Fruit fly (Drosophila melanogaster): ENCODE data around the gene Cdc5.

The Cdc5 gene

DNA sequence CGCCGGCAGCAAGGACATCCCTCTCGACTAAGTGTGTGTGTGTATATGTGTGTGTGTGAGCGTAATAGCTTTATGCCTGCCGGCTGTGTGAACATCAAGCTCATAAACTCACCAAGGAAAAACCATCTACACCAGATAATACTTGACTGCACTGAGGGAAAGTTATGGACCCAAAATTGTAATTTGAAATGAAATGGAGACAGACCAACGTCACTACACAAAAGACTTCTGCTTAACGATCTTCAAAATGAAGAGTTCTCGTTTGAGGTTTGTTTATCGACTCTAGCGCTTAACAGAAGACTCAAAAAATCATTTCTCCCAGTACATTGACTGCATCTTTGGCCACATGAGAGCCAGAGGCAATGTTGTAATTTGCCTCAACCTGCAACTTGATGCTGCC, 26.9 kb upstream of the Cdc5 start (continued):
- TF ChIP-seq Hr38 (GFP tag; optimal IDR thresholded peaks at IDR 0.05) (no peak), dsx (GFP tag; optimal IDR thresholded peaks at IDR 0.05; ENCODE audit: poor library complexity, severe bottlenecking) (peak; percentile 30), lz (GFP tag; optimal IDR thresholded peaks at IDR 0.05) (peak; percentile 66), CG32006 (GFP tag; optimal IDR thresholded peaks at IDR 0.05) (peak; percentile 28), net (GFP tag; optimal IDR thresholded peaks at IDR 0.05) (peak; percentile 40), Lpt (GFP tag; optimal IDR thresholded peaks at IDR 0.05) (no peak), CG3032 (tag; optimal IDR thresholded peaks at IDR 0.05) (peak; percentile 29), CG7368 (GFP tag; optimal IDR thresholded peaks at IDR 0.05) (peak; percentile 47), CG15336 (GFP tag; IDR thresholded peaks at IDR 0.05) (peak; percentile 36), CG6163 (GFP tag; IDR thresholded peaks at IDR 0.05) (peak; percentile 65; the same call in 2 of the 3 replicates), CG3919 (GFP tag; optimal IDR thresholded peaks at IDR 0.05) (peak; percentile 73), CG4318 (GFP tag; optimal IDR thresholded peaks at IDR 0.05) (no peak), CG16779 (tag; optimal IDR thresholded peaks at IDR 0.05) (no peak), Sox15 (GFP tag; optimal IDR thresholded peaks at IDR 0.05) (no peak), Eip78C (GFP tag) (peak; percentile 90), salr (GFP tag; optimal IDR thresholded peaks at IDR 0.05) (peak; percentile 24 to 48), CG1621 (tag; optimal IDR thresholded peaks at IDR 0.05) (peak; percentile 44), CG11294 (GFP tag; IDR thresholded peaks at IDR 0.05) (no peak)

DNA sequence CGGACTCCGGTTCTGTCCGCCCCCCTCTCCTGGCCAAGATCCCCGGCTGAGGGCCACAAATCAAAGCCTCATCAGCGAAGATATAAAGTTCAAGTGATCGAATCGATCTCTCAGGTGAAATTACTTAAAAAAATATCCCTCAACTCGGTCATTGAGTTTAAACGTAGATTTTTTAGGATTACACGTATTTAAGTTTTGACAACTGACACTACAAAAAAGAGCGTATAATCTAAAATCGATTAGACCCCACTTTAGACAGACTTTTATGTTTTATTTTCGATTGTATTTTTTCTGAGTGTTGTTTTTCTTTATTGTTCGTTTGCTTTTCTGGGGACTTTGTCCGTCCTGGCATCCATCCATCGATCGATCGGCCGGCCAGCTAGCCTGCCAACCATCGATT, 23.9 kb upstream of the Cdc5 start:
- peak; percentile 50 for TF ChIP-seq svp (GFP tag)
- TF ChIP-seq dsx (GFP tag; optimal IDR thresholded peaks at IDR 0.05; ENCODE audit: poor library complexity, severe bottlenecking), result peak; percentile 43
- peak; percentile 47 for TF ChIP-seq Ets96B (tag; optimal IDR thresholded peaks at IDR 0.05)
- peak; percentile 37 for TF ChIP-seq fd59A (GFP tag; optimal IDR thresholded peaks at IDR 0.05)
- TF ChIP-seq CG10669 (GFP tag; optimal IDR thresholded peaks at IDR 0.05), result peak; percentile 48
- no peak for TF ChIP-seq CG4318 (GFP tag; optimal IDR thresholded peaks at IDR 0.05)
- TF ChIP-seq CG31627 (GFP tag; optimal IDR thresholded peaks at IDR 0.05), result peak; percentile 13
- peak; percentile 59 for TF ChIP-seq CG6808 (GFP tag; optimal IDR thresholded peaks at IDR 0.05)
- TF ChIP-seq lz (GFP tag; optimal IDR thresholded peaks at IDR 0.05), result peak; percentile 6
- TF ChIP-seq OdsH (GFP tag; optimal IDR thresholded peaks at IDR 0.05), result peak; percentile 19
- TF ChIP-seq cyc (GFP tag; optimal IDR thresholded peaks at IDR 0.05), result no peak
- TF ChIP-seq Sox102F (GFP tag; optimal IDR thresholded peaks at IDR 0.05), result peak; percentile 16
- TF ChIP-seq CG11294 (GFP tag; IDR thresholded peaks at IDR 0.05), result no peak
- peak; percentile 22 for TF ChIP-seq CG8632 (GFP tag; optimal IDR thresholded peaks at IDR 0.05)
- no peak for TF ChIP-seq salr (GFP tag; optimal IDR thresholded peaks at IDR 0.05)
- TF ChIP-seq pdm3 (GFP tag; optimal IDR thresholded peaks at IDR 0.05), result peak; percentile 16
- TF ChIP-seq ss (GFP tag; optimal IDR thresholded peaks at IDR 0.05), result peak; percentile 26 to 52
- peak; percentile 46 for TF ChIP-seq spab (GFP tag; optimal IDR thresholded peaks at IDR 0.05)
- peak; percentile 19 for TF ChIP-seq CG10631 (GFP tag; optimal IDR thresholded peaks at IDR 0.05)
- peak; percentile 22 for TF ChIP-seq Eip75B (GFP tag; optimal IDR thresholded peaks at IDR 0.05)
- TF ChIP-seq acj6 (GFP tag; optimal IDR thresholded peaks at IDR 0.05), result peak; percentile 9
- TF ChIP-seq Smox (GFP tag; optimal IDR thresholded peaks at IDR 0.05), result peak; percentile 5
- no peak for TF ChIP-seq CG16779 (tag; optimal IDR thresholded peaks at IDR 0.05)
- TF ChIP-seq Eip78C (GFP tag), result peak; percentile 67
- peak; percentile 54 for TF ChIP-seq esn (GFP tag; optimal IDR thresholded peaks at IDR 0.05)
- no peak for TF ChIP-seq Blimp-1 (GFP tag; optimal IDR thresholded peaks at IDR 0.05)
- no peak for TF ChIP-seq CG11902 (GFP tag; optimal IDR thresholded peaks at IDR 0.05)
- TF ChIP-seq achi (GFP tag; optimal IDR thresholded peaks at IDR 0.05), result peak; percentile 15
- TF ChIP-seq CG34406 (GFP tag; optimal IDR thresholded peaks at IDR 0.05), result peak; percentile 11
- peak; percentile 39 for TF ChIP-seq topi (GFP tag; optimal IDR thresholded peaks at IDR 0.05)
- peak; percentile 20 for TF ChIP-seq CG6792 (GFP tag; optimal IDR thresholded peaks at IDR 0.05)
- TF ChIP-seq CG32006 (GFP tag; optimal IDR thresholded peaks at IDR 0.05), result no peak
- no peak for TF ChIP-seq eg (GFP tag; IDR thresholded peaks at IDR 0.05)
- peak; percentile 7 for TF ChIP-seq Hr39 (GFP tag; optimal IDR thresholded peaks at IDR 0.05)
- peak; percentile 36 for TF ChIP-seq Met (GFP tag; optimal IDR thresholded peaks at IDR 0.05)
- peak; percentile 18 for TF ChIP-seq Sox14 (GFP tag; optimal IDR thresholded peaks at IDR 0.05)
- TF ChIP-seq CG3032 (tag; optimal IDR thresholded peaks at IDR 0.05), result peak; percentile 55
- TF ChIP-seq CG3919 (GFP tag; optimal IDR thresholded peaks at IDR 0.05), result peak; percentile 50
- no peak for TF ChIP-seq CG8319 (GFP tag; optimal IDR thresholded peaks at IDR 0.05)
- no peak for TF ChIP-seq CG15336 (GFP tag; IDR thresholded peaks at IDR 0.05)
- no peak for TF ChIP-seq dac (GFP tag; optimal IDR thresholded peaks at IDR 0.05)
- TF ChIP-seq CG1621 (tag; optimal IDR thresholded peaks at IDR 0.05), result peak; percentile 31
